Fruit fly (Drosophila melanogaster) Kc167 (cell line): ENCODE measurements around the gene Hr39.

ENCODE experiments used
- Sin3A ChIP-seq: fragments of >200 bp; optimal IDR thresholded peaks from 2 replicates; lab custom pipeline; 2018; ENCODE audit warnings: missing external identifiers
- h ChIP-seq: fragments of >200 bp; optimal IDR thresholded peaks from 3 replicates; lab custom pipeline; 2018; ENCODE audit warnings: missing external identifiers
- insv ChIP-seq: fragments of >200 bp; optimal IDR thresholded peaks from 3 replicates; lab custom pipeline; 2018; ENCODE audit warnings: missing external identifiers
- psq ChIP-seq: fragments of >200 bp; optimal IDR thresholded peaks from 2 replicates; lab custom pipeline; 2017; ENCODE audit warnings: missing external identifiers

dm6 chr2L:21251750-21252149 is 14.7 kb downstream of the Hr39 start:
- TF ChIP-seq Sin3A (lab: Kevin White, UChicago): no peak
- TF ChIP-seq psq (lab: Kevin White, UChicago): no peak
- TF ChIP-seq insv (lab: Kevin White, UChicago): no peak
- TF ChIP-seq h: no peak
